Worm (Caenorhabditis elegans) whole organism, L1 larva: ENCODE data around the gene T10B5.8.

Experiments used
- ceh-88 ChIP-seq: fragments of 200-800 bp; sonication (Bioruptor generic); IDR thresholded peaks from 2 replicates; pipeline ENCODE4 v1.3.6; 2022; ENCODE audit warnings: missing genetic modification characterization, missing compliant biosample characterization
- ces-1 ChIP-seq: fragments of 150-350 bp; optimal IDR thresholded peaks from 2 replicates; lab custom pipeline; 2014; ENCODE audit warnings: missing biosample characterization, missing genetic modification reagents, missing genetic modification characterization
- fos-1 ChIP-seq: fragments of 150-350 bp; optimal IDR thresholded peaks from 2 replicates; lab custom pipeline; 2014; ENCODE audit warnings: missing biosample characterization, missing genetic modification characterization
- hpl-2 ChIP-seq: fragments of 150-350 bp; optimal IDR thresholded peaks from 2 replicates; lab custom pipeline; 2014; ENCODE audit warnings: missing biosample characterization, missing genetic modification reagents, missing genetic modification characterization
- lin-35 ChIP-seq, 2 experiments: fragments of 150-350 bp; optimal IDR thresholded peaks; 2 replicates each; lab custom pipeline; 2014; ENCODE audit warnings: missing biosample characterization in 2 of 2, missing genetic modification characterization in 2 of 2, missing genetic modification reagents in 2 of 2
- sptf-1 ChIP-seq: fragments of 150-350 bp; optimal IDR thresholded peaks from 2 replicates; lab custom pipeline; 2014; ENCODE audit warnings: missing biosample characterization, missing genetic modification characterization

T10B5.8 gene

DNA sequence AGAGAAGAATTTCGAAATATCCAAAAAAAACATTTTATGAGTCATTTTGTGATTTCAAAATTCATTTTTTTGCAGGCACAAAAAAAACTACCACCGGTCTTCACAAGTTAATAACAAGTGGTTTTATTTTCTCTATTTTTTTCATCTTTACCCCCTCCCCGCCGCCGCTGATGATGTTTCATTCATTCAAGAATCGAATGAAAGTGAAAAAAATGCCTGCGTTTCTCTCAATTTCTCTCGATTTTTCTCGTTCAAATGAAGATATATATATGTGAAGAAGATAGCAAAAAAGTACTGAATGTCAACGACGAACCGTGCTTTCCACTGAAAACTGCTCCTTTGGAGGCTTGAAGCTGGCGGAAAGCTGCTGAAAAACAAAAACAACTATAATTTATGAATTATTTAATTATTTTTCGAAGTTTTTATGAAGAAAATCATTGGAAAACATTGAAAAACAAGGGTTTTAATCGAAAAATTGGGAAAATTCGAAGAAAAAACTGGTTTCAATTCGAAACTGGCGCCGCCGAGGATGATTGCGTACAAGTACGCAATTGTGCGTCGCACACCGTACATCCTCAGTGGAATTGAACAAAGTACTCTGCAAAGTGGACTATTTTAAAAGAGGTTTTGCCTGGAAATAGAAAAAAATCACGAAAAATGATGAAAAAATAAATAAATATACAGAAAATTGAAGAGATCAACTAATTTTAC lies 50.9 kb downstream of the T10B5.8 start, which contains the start of gene zig-11 (continued):
- TF ChIP-seq sptf-1 (tag; lab: Kevin White, UChicago) (no peak), hpl-2 (GFP tag; lab: Kevin White, UChicago) (no peak), fos-1 (no peak), ces-1 (no peak), lin-35 (GFP tag; optimal IDR thresholded peaks at IDR 0.05; lab: Kevin White, UChicago) (peak; percentile 78 to 93), ceh-88 (GFP tag; lab: Robert Waterston, UW) (no peak)
